Worm (Caenorhabditis elegans): Measurements from ENCODE around the gene math-26.

DNA sequence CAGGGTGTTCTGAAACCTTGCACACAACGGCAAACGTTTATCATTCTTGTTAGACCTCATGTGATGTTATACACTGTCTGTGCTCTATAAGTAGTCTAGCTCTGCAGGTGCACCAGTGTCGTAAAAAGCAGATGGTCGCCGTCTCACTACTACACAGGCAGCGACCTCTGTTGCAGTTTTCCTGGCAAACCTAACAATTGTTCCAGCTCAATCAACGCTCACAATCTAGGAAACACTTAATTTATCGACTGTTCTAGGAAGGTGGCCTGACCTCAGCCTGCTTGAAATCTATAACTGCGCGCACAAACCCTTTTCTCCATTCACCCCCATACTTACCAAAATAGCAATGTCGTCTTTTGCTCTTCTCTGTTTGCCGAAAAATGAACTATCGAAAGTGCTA lies 47.1 kb upstream of the math-26 start, which contains the start of gene fbxb-11:
- TF ChIP-seq nhr-25 (tag; optimal IDR thresholded peaks at IDR 0.05) (no peak), snpc-4 (tag; optimal IDR thresholded peaks at IDR 0.05) (no peak), daf-12 (tag; optimal IDR thresholded peaks at IDR 0.05) (no peak), ama-1 (optimal IDR thresholded peaks at IDR 0.05) (no peak)
